Worm (Caenorhabditis elegans) whole organism, L1 larva: ENCODE results near the gene C01G10.18.

Experiments
- F16B12.6 ChIP-seq: fragments of 150-350 bp; optimal IDR thresholded peaks from 2 replicates; lab custom pipeline; 2014; ENCODE audit warnings: missing biosample characterization, missing genetic modification characterization
- alr-1 ChIP-seq: fragments of 200-800 bp; sonication (Bioruptor generic); optimal IDR thresholded peaks from 2 replicates; lab custom pipeline; 2018; ENCODE audit warnings: borderline replicate concordance, mild to moderate bottlenecking, missing genetic modification characterization, missing compliant biosample characterization
- ama-1 ChIP-seq: fragments of 150-350 bp; optimal IDR thresholded peaks from 2 replicates; lab custom pipeline; 2014
- blmp-1 ChIP-seq: fragments of 150-350 bp; optimal IDR thresholded peaks from 2 replicates; lab custom pipeline; 2014; ENCODE audit warnings: missing biosample characterization, missing genetic modification characterization
- ceh-63 ChIP-seq: fragments of 200-800 bp; sonication (Bioruptor generic); optimal IDR thresholded peaks from 2 replicates; lab custom pipeline; 2018; ENCODE audit warnings: mild to moderate bottlenecking, missing genetic modification characterization, missing compliant biosample characterization
- ceh-88 ChIP-seq: fragments of 200-800 bp; sonication (Bioruptor generic); IDR thresholded peaks from 2 replicates; pipeline ENCODE4 v1.3.6; 2022; ENCODE audit warnings: missing genetic modification characterization, missing compliant biosample characterization
- ceh-90 ChIP-seq: sonication (generic microtip); optimal IDR thresholded peaks from 2 replicates; lab custom pipeline; 2016; ENCODE audit warnings: missing genetic modification characterization, missing compliant biosample characterization
- dpl-1 ChIP-seq, 3 experiments: fragments of 150-350 bp in 2 of 3; sonication (generic microtip) in 1 of 3; optimal IDR thresholded peaks; 2 replicates each; lab custom pipeline; 2014 to 2017; ENCODE audit warnings: missing biosample characterization in 3 of 3, missing genetic modification characterization in 3 of 3, missing genetic modification reagents in 3 of 3
- dsc-1 ChIP-seq: sonication (generic microtip); optimal IDR thresholded peaks from 2 replicates; lab custom pipeline; 2016; ENCODE audit warnings: mild to moderate bottlenecking, missing genetic modification characterization, missing compliant biosample characterization
- efl-1 ChIP-seq, 4 experiments: fragments of 150-350 bp; optimal IDR thresholded peaks in 3 of 4; peaks in 1 of 4; 1 replicate in 1 of 4; 2 replicates in 3 of 4; lab custom pipeline; 2014; ENCODE audit warnings: missing biosample characterization in 2 of 4, missing genetic modification characterization in 2 of 4, missing genetic modification reagents in 2 of 4
- egl-27 ChIP-seq, 2 experiments: fragments of 150-350 bp in 1 of 2; sonication (generic microtip); optimal IDR thresholded peaks; 3 replicates each; lab custom pipeline; 2017 to 2018; ENCODE audit warnings: missing biosample characterization in 2 of 2, missing genetic modification characterization in 2 of 2, missing genetic modification reagents in 2 of 2
- fkh-10 ChIP-seq: sonication (generic microtip); optimal IDR thresholded peaks from 2 replicates; lab custom pipeline; 2017; ENCODE audit warnings: missing biosample characterization, missing genetic modification reagents, missing genetic modification characterization
- fkh-4 ChIP-seq: sonication (generic microtip); optimal IDR thresholded peaks from 2 replicates; lab custom pipeline; 2016; ENCODE audit warnings: missing compliant biosample characterization, missing genetic modification characterization, borderline replicate concordance
- fkh-8 ChIP-seq: sonication (generic microtip); optimal IDR thresholded peaks from 2 replicates; lab custom pipeline; 2016; ENCODE audit warnings: mild to moderate bottlenecking, missing genetic modification characterization, missing compliant biosample characterization
- fos-1 ChIP-seq: fragments of 150-350 bp; optimal IDR thresholded peaks from 2 replicates; lab custom pipeline; 2014; ENCODE audit warnings: missing biosample characterization, missing genetic modification characterization
- grh-1 ChIP-seq: fragments of 200-800 bp; sonication (Bioruptor generic); IDR thresholded peaks from 2 replicates; pipeline ENCODE4 v1.3.6; 2022; ENCODE audit warnings: missing genetic modification reagents, missing genetic modification characterization, missing compliant biosample characterization
- irx-1 ChIP-seq: sonication (generic microtip); optimal IDR thresholded peaks from 2 replicates; lab custom pipeline; 2016; ENCODE audit warnings: missing genetic modification characterization, missing compliant biosample characterization
- isw-1 ChIP-seq: fragments of 200-800 bp; sonication (Bioruptor generic); IDR thresholded peaks from 2 replicates; pipeline ENCODE4 v1.3.6; 2022; ENCODE audit warnings: missing genetic modification characterization, missing compliant biosample characterization
- jun-1 ChIP-seq: fragments of 150-350 bp; optimal IDR thresholded peaks from 2 replicates; lab custom pipeline; 2014; ENCODE audit warnings: missing biosample characterization, missing genetic modification reagents, missing genetic modification characterization
- lin-13 ChIP-seq: fragments of 150-350 bp; optimal IDR thresholded peaks from 2 replicates; lab custom pipeline; 2014; ENCODE audit warnings: missing biosample characterization, missing genetic modification reagents, missing genetic modification characterization
- lin-14 ChIP-seq: fragments of 200-800 bp; sonication (Bioruptor generic); optimal IDR thresholded peaks from 2 replicates; lab custom pipeline; 2018; ENCODE audit warnings: mild to moderate bottlenecking, missing genetic modification characterization, moderate library complexity, missing compliant biosample characterization
- lin-15B ChIP-seq: fragments of 150-350 bp; sonication (generic microtip); optimal IDR thresholded peaks from 3 replicates; lab custom pipeline; 2014; ENCODE audit warnings: missing biosample characterization, missing genetic modification characterization
- lin-39 ChIP-seq: fragments of 150-350 bp; optimal IDR thresholded peaks from 2 replicates; lab custom pipeline; 2014; ENCODE audit warnings: missing biosample characterization, missing genetic modification reagents, missing genetic modification characterization
- lsy-2 ChIP-seq, 2 experiments: fragments of 150-350 bp; optimal IDR thresholded peaks; 2 replicates each; lab custom pipeline; 2014; ENCODE audit warnings: missing biosample characterization in 2 of 2, missing genetic modification characterization in 2 of 2
- mdl-1 ChIP-seq, 2 experiments: fragments of 150-350 bp; optimal IDR thresholded peaks; 2 replicates each; lab custom pipeline; 2014 to 2017; ENCODE audit warnings: missing biosample characterization in 2 of 2, missing genetic modification characterization in 2 of 2, inconsistent platforms in 1 of 2
- mep-1 ChIP-seq: fragments of 150-350 bp; optimal IDR thresholded peaks from 2 replicates; lab custom pipeline; 2014; ENCODE audit warnings: missing biosample characterization, missing genetic modification characterization
- nhr-11 ChIP-seq: fragments of 150-350 bp; optimal IDR thresholded peaks from 2 replicates; lab custom pipeline; 2014; ENCODE audit warnings: missing biosample characterization, missing genetic modification characterization
- nhr-19 ChIP-seq: fragments of 200-800 bp; sonication (Bioruptor generic); conservative IDR thresholded peaks from 2 replicates; pipeline ENCODE4 v1.3.6; 2022; ENCODE audit warnings: missing genetic modification characterization, missing compliant biosample characterization
- nhr-20 ChIP-seq: sonication (generic microtip); optimal IDR thresholded peaks from 2 replicates; lab custom pipeline; 2016; ENCODE audit warnings: mild to moderate bottlenecking, missing genetic modification characterization, missing compliant biosample characterization
- nhr-28 ChIP-seq: fragments of 150-350 bp; optimal IDR thresholded peaks from 2 replicates; lab custom pipeline; 2014; ENCODE audit warnings: missing biosample characterization, missing genetic modification characterization
- nhr-77 ChIP-seq: fragments of 150-350 bp; optimal IDR thresholded peaks from 2 replicates; lab custom pipeline; 2014; ENCODE audit warnings: missing biosample characterization, missing genetic modification characterization
- nhr-85 ChIP-seq: sonication (generic microtip); peaks from one replicate; lab custom pipeline; 2016; ENCODE audit warnings: missing genetic modification characterization, inconsistent platforms, missing compliant biosample characterization
- snu-23 ChIP-seq: sonication (generic microtip); optimal IDR thresholded peaks from 2 replicates; lab custom pipeline; 2016; ENCODE audit warnings: missing genetic modification characterization, missing compliant biosample characterization
- sup-37 ChIP-seq: fragments of 200-800 bp; sonication (Bioruptor generic); optimal IDR thresholded peaks from 2 replicates; lab custom pipeline; 2018; ENCODE audit warnings: mild to moderate bottlenecking, missing genetic modification characterization, missing compliant biosample characterization
- swsn-7 ChIP-seq: sonication (generic microtip); optimal IDR thresholded peaks from 2 replicates; lab custom pipeline; 2016; ENCODE audit warnings: missing genetic modification characterization, missing compliant biosample characterization
- tbx-2 ChIP-seq: sonication (generic microtip); optimal IDR thresholded peaks from 2 replicates; lab custom pipeline; 2016; ENCODE audit warnings: missing genetic modification characterization, missing compliant biosample characterization
- unc-62 ChIP-seq: fragments of 150-350 bp; optimal IDR thresholded peaks from 2 replicates; lab custom pipeline; 2014; ENCODE audit warnings: missing biosample characterization, missing genetic modification reagents, missing genetic modification characterization
- unc-86 ChIP-seq: sonication (generic microtip); optimal IDR thresholded peaks from 2 replicates; lab custom pipeline; 2016; ENCODE audit warnings: missing genetic modification characterization, missing compliant biosample characterization
- vab-15 ChIP-seq: sonication (generic microtip); optimal IDR thresholded peaks from 2 replicates; lab custom pipeline; 2017; ENCODE audit warnings: missing genotype, mild to moderate bottlenecking, missing genetic modification characterization, missing compliant biosample characterization

The C01G10.18 gene

ce11 chrV:15071015-15071810 is 17.3 kb downstream of the C01G10.18 start, which contains the start of gene unc-76 (continued):
- TF ChIP-seq irx-1 (tag; lab: Kevin White, UChicago) (peak; percentile 80), unc-86 (tag; lab: Kevin White, UChicago) (peak; percentile 92), lsy-2 (tag; optimal IDR thresholded peaks at IDR 0.05; lab: Kevin White, UChicago) (peak; percentile 76 to 87), lin-39 (tag; lab: Kevin White, UChicago) (peak; percentile 63), nhr-11 (peak; percentile 63), sup-37 (GFP tag; lab: Kevin White, UChicago) (no peak), snu-23 (GFP tag; lab: Kevin White, UChicago) (peak; percentile 90), ceh-90 (no peak), nhr-77 (tag; lab: Kevin White, UChicago) (peak; percentile 71), vab-15 (no peak), efl-1 (optimal IDR thresholded peaks at IDR 0.05; lab: Kevin White, UChicago) (peak; percentile 76 to 80), efl-1 (GFP tag; optimal IDR thresholded peaks at IDR 0.05 in 1 of 2; lab: Kevin White, UChicago) (peak; percentile 52 to 94), egl-27 (tag; optimal IDR thresholded peaks at IDR 0.05; lab: Kevin White, UChicago) (peak; percentile 58 to 76), fkh-8 (tag; lab: Kevin White, UChicago) (peak; percentile 95), grh-1 (GFP tag; lab: Robert Waterston, UW) (no peak), lin-13 (GFP tag; lab: Kevin White, UChicago) (peak; percentile 62), nhr-85 (tag; lab: Kevin White, UChicago) (peak; percentile 88), isw-1 (GFP tag; lab: Robert Waterston, UW) (peak; percentile 68), ama-1 (lab: Kevin White, UChicago) (no peak), tbx-2 (peak; percentile 91), unc-62 (GFP tag; lab: Kevin White, UChicago) (no peak), nhr-20 (tag; lab: Kevin White, UChicago) (peak; percentile 81), fkh-10 (GFP tag; lab: Kevin White, UChicago) (peak; percentile 56), swsn-7 (tag; lab: Kevin White, UChicago) (peak; percentile 90), dsc-1 (peak; percentile 89), blmp-1 (tag; lab: Kevin White, UChicago) (peak; percentile 36), mdl-1 (tag; optimal IDR thresholded peaks at IDR 0.05; lab: Kevin White, UChicago) (peak in 1 of 2 experiments; percentile 50), dpl-1 (GFP tag; optimal IDR thresholded peaks at IDR 0.05; lab: Kevin White, UChicago) (peak; percentile 49 to 59 (median 57)), lin-15B (tag; lab: Kevin White, UChicago) (peak; percentile 29), fkh-4 (tag; lab: Kevin White, UChicago) (peak; percentile 40), nhr-28 (tag; lab: Kevin White, UChicago) (no peak), nhr-19 (GFP tag; lab: Robert Waterston, UW) (peak; percentile 81), jun-1 (tag; lab: Kevin White, UChicago) (peak; percentile 81), ceh-63 (GFP tag; lab: Kevin White, UChicago) (no peak)
- TF ChIP-seq, all 84 proteins: peak for 52

- TF ChIP-seq lin-14 (GFP tag; lab: Kevin White, UChicago) (peak; percentile 3), F16B12.6 (tag; lab: Kevin White, UChicago) (no peak), mep-1 (tag; lab: Kevin White, UChicago) (no peak), alr-1 (tag; lab: Kevin White, UChicago) (no peak), lsy-2 (tag; optimal IDR thresholded peaks at IDR 0.05; lab: Kevin White, UChicago) (peak in 1 of 2 experiments; percentile 73)
Measured at ce11 chrV:15069435-15069985, 19.0 kb downstream of the C01G10.18 start.

- no peak for TF ChIP-seq efl-1 (optimal IDR thresholded peaks at IDR 0.05; lab: Kevin White, UChicago)
- TF ChIP-seq efl-1 (GFP tag; optimal IDR thresholded peaks at IDR 0.05 in 1 of 2; lab: Kevin White, UChicago), result peak in 1 of 2 experiments; percentile 24
- TF ChIP-seq lin-14 (GFP tag; lab: Kevin White, UChicago), result no peak
- no peak for TF ChIP-seq fos-1 (tag; lab: Kevin White, UChicago)
- TF ChIP-seq ceh-88, result no peak
Measured at ce11 chrV:15068378-15068777, 20.1 kb downstream of the C01G10.18 start, which contains the start of gene dnj-3. Gene dnj-3, plus strand, starts transcription at chrV:15068678.
